Worm (Caenorhabditis elegans) whole organism, L4/young adult: ENCODE results near the gene F37A4.5.

Experiments used
- W03F9.2 ChIP-seq: fragments of 150-350 bp; optimal IDR thresholded peaks from 2 replicates; lab custom pipeline; 2014; ENCODE audit warnings: missing biosample characterization, missing genetic modification characterization
- dao-5 ChIP-seq: sonication (generic microtip); optimal IDR thresholded peaks from 2 replicates; lab custom pipeline; 2016; ENCODE audit warnings: missing genotype, missing genetic modification characterization, moderate library complexity, missing compliant biosample characterization
- him-1 ChIP-seq: sonication (generic microtip); optimal IDR thresholded peaks from 2 replicates; lab custom pipeline; 2016; ENCODE audit warnings: missing genotype, missing genetic modification reagents, missing genetic modification characterization, missing compliant biosample characterization

ce11 chrIII:6677304-6677703 lies 34.4 kb upstream of the F37A4.5 start:
- TF ChIP-seq dao-5 (tag; lab: Kevin White, UChicago) (no peak), him-1 (no peak), W03F9.2 (tag; lab: Kevin White, UChicago) (no peak)
